Worm (Caenorhabditis elegans) whole organism, L1 larva: Measurements from ENCODE around the gene T05H10.8.

ENCODE experiments used
- C04F5.9 ChIP-seq: sonication (generic microtip); optimal IDR thresholded peaks from 2 replicates; lab custom pipeline; 2016; ENCODE audit warnings: missing genetic modification characterization, missing compliant biosample characterization
- C16A3.4 ChIP-seq: fragments of 150-350 bp; optimal IDR thresholded peaks from 2 replicates; lab custom pipeline; 2014; ENCODE audit warnings: missing biosample characterization, missing genetic modification characterization
- C34B4.2 ChIP-seq: sonication (generic microtip); optimal IDR thresholded peaks from 2 replicates; lab custom pipeline; 2017; ENCODE audit warnings: mild to moderate bottlenecking, missing genetic modification characterization, missing compliant biosample characterization
- F16B12.6 ChIP-seq: fragments of 150-350 bp; optimal IDR thresholded peaks from 2 replicates; lab custom pipeline; 2014; ENCODE audit warnings: missing biosample characterization, missing genetic modification characterization
- Y116A8C.19 ChIP-seq: sonication (generic microtip); optimal IDR thresholded peaks from 2 replicates; lab custom pipeline; 2016; ENCODE audit warnings: missing compliant biosample characterization, missing genetic modification characterization, borderline replicate concordance
- alr-1 ChIP-seq: fragments of 200-800 bp; sonication (Bioruptor generic); optimal IDR thresholded peaks from 2 replicates; lab custom pipeline; 2018; ENCODE audit warnings: borderline replicate concordance, mild to moderate bottlenecking, missing genetic modification characterization, missing compliant biosample characterization
- aly-2 ChIP-seq: fragments of 150-350 bp; optimal IDR thresholded peaks from 2 replicates; lab custom pipeline; 2014; ENCODE audit warnings: missing biosample characterization, missing genetic modification characterization
- ama-1 ChIP-seq: fragments of 150-350 bp; optimal IDR thresholded peaks from 2 replicates; lab custom pipeline; 2014
- blmp-1 ChIP-seq: fragments of 150-350 bp; optimal IDR thresholded peaks from 2 replicates; lab custom pipeline; 2014; ENCODE audit warnings: missing biosample characterization, missing genetic modification characterization
- ceh-63 ChIP-seq: fragments of 200-800 bp; sonication (Bioruptor generic); optimal IDR thresholded peaks from 2 replicates; lab custom pipeline; 2018; ENCODE audit warnings: mild to moderate bottlenecking, missing genetic modification characterization, missing compliant biosample characterization
- ceh-8 ChIP-seq: fragments of 200-800 bp; sonication (Bioruptor generic); optimal IDR thresholded peaks from 2 replicates; lab custom pipeline; 2018; ENCODE audit warnings: mild to moderate bottlenecking, missing genetic modification characterization, moderate library complexity, missing compliant biosample characterization
- ceh-82 ChIP-seq, 3 experiments: fragments of 150-350 bp in 1 of 3; sonication (generic microtip) in 2 of 3; optimal IDR thresholded peaks; 2 replicates each; lab custom pipeline; 2014 to 2017; ENCODE audit warnings: missing biosample characterization in 3 of 3, missing genetic modification characterization in 3 of 3
- ceh-88 ChIP-seq: fragments of 200-800 bp; sonication (Bioruptor generic); IDR thresholded peaks from 2 replicates; pipeline ENCODE4 v1.3.6; 2022; ENCODE audit warnings: missing genetic modification characterization, missing compliant biosample characterization
- dpl-1 ChIP-seq, 3 experiments: fragments of 150-350 bp in 2 of 3; sonication (generic microtip) in 1 of 3; optimal IDR thresholded peaks; 2 replicates each; lab custom pipeline; 2014 to 2017; ENCODE audit warnings: missing biosample characterization in 3 of 3, missing genetic modification characterization in 3 of 3, missing genetic modification reagents in 3 of 3
- dsc-1 ChIP-seq: sonication (generic microtip); optimal IDR thresholded peaks from 2 replicates; lab custom pipeline; 2016; ENCODE audit warnings: mild to moderate bottlenecking, missing genetic modification characterization, missing compliant biosample characterization
- efl-1 ChIP-seq, 4 experiments: fragments of 150-350 bp; optimal IDR thresholded peaks in 3 of 4; peaks in 1 of 4; 1 replicate in 1 of 4; 2 replicates in 3 of 4; lab custom pipeline; 2014; ENCODE audit warnings: missing biosample characterization in 2 of 4, missing genetic modification characterization in 2 of 4, missing genetic modification reagents in 2 of 4
- egl-13 ChIP-seq: sonication (generic microtip); optimal IDR thresholded peaks from 2 replicates; lab custom pipeline; 2016; ENCODE audit warnings: missing genotype, missing genetic modification reagents, missing genetic modification characterization, missing compliant biosample characterization
- elt-2 ChIP-seq: sonication (generic microtip); optimal IDR thresholded peaks from 2 replicates; lab custom pipeline; 2016; ENCODE audit warnings: missing genetic modification characterization, mild to moderate bottlenecking, inconsistent platforms, missing compliant biosample characterization, missing genetic modification reagents
- elt-3 ChIP-seq, 6 experiments: fragments of 150-350 bp in 1 of 6; sonication (generic microtip); optimal IDR thresholded peaks; 2 replicates each; lab custom pipeline; 2017 to 2018; ENCODE audit warnings: missing biosample characterization in 6 of 6, missing genetic modification characterization in 6 of 6, inconsistent platforms in 1 of 6
- fkh-10 ChIP-seq: sonication (generic microtip); optimal IDR thresholded peaks from 2 replicates; lab custom pipeline; 2017; ENCODE audit warnings: missing biosample characterization, missing genetic modification reagents, missing genetic modification characterization
- fkh-4 ChIP-seq: sonication (generic microtip); optimal IDR thresholded peaks from 2 replicates; lab custom pipeline; 2016; ENCODE audit warnings: missing compliant biosample characterization, missing genetic modification characterization, borderline replicate concordance
- fkh-8 ChIP-seq: sonication (generic microtip); optimal IDR thresholded peaks from 2 replicates; lab custom pipeline; 2016; ENCODE audit warnings: mild to moderate bottlenecking, missing genetic modification characterization, missing compliant biosample characterization
- grh-1 ChIP-seq: fragments of 200-800 bp; sonication (Bioruptor generic); IDR thresholded peaks from 2 replicates; pipeline ENCODE4 v1.3.6; 2022; ENCODE audit warnings: missing genetic modification reagents, missing genetic modification characterization, missing compliant biosample characterization
- hlh-4 ChIP-seq: sonication (generic microtip); optimal IDR thresholded peaks from 2 replicates; lab custom pipeline; 2016; ENCODE audit warnings: mild to moderate bottlenecking, missing genetic modification characterization, missing compliant biosample characterization
- irx-1 ChIP-seq: sonication (generic microtip); optimal IDR thresholded peaks from 2 replicates; lab custom pipeline; 2016; ENCODE audit warnings: missing genetic modification characterization, missing compliant biosample characterization
- isw-1 ChIP-seq: fragments of 200-800 bp; sonication (Bioruptor generic); IDR thresholded peaks from 2 replicates; pipeline ENCODE4 v1.3.6; 2022; ENCODE audit warnings: missing genetic modification characterization, missing compliant biosample characterization
- lin-13 ChIP-seq: fragments of 150-350 bp; optimal IDR thresholded peaks from 2 replicates; lab custom pipeline; 2014; ENCODE audit warnings: missing biosample characterization, missing genetic modification reagents, missing genetic modification characterization
- lin-35 ChIP-seq, 2 experiments: fragments of 150-350 bp; optimal IDR thresholded peaks; 2 replicates each; lab custom pipeline; 2014; ENCODE audit warnings: missing biosample characterization in 2 of 2, missing genetic modification characterization in 2 of 2, missing genetic modification reagents in 2 of 2
- lir-3 ChIP-seq: sonication (generic microtip); optimal IDR thresholded peaks from 2 replicates; lab custom pipeline; 2016; ENCODE audit warnings: mild to moderate bottlenecking, missing genetic modification characterization, moderate library complexity, missing compliant biosample characterization; ENCODE audit not compliant: poor library complexity
- lsy-2 ChIP-seq, 2 experiments: fragments of 150-350 bp; optimal IDR thresholded peaks; 2 replicates each; lab custom pipeline; 2014; ENCODE audit warnings: missing biosample characterization in 2 of 2, missing genetic modification characterization in 2 of 2
- nhr-12 ChIP-seq: sonication (generic microtip); optimal IDR thresholded peaks from 2 replicates; lab custom pipeline; 2017; ENCODE audit warnings: missing biosample characterization, missing genetic modification characterization
- nhr-237 ChIP-seq: fragments of 150-350 bp; optimal IDR thresholded peaks from 2 replicates; lab custom pipeline; 2014; ENCODE audit warnings: missing biosample characterization, missing genetic modification characterization
- nhr-28 ChIP-seq: fragments of 150-350 bp; optimal IDR thresholded peaks from 2 replicates; lab custom pipeline; 2014; ENCODE audit warnings: missing biosample characterization, missing genetic modification characterization
- nhr-77 ChIP-seq: fragments of 150-350 bp; optimal IDR thresholded peaks from 2 replicates; lab custom pipeline; 2014; ENCODE audit warnings: missing biosample characterization, missing genetic modification characterization
- nhr-85 ChIP-seq: sonication (generic microtip); peaks from one replicate; lab custom pipeline; 2016; ENCODE audit warnings: missing genetic modification characterization, inconsistent platforms, missing compliant biosample characterization
- pag-3 ChIP-seq: sonication (generic microtip); optimal IDR thresholded peaks from 2 replicates; lab custom pipeline; 2017; ENCODE audit warnings: missing genetic modification characterization, mild to moderate bottlenecking, missing compliant biosample characterization, antibody characterized with exemption, borderline replicate concordance; ENCODE audit not compliant: insufficient read depth
- rnt-1 ChIP-seq: sonication (generic microtip); optimal IDR thresholded peaks from 2 replicates; lab custom pipeline; 2016; ENCODE audit warnings: mild to moderate bottlenecking, missing genetic modification characterization, moderate library complexity, missing compliant biosample characterization
- snu-23 ChIP-seq: sonication (generic microtip); optimal IDR thresholded peaks from 2 replicates; lab custom pipeline; 2016; ENCODE audit warnings: missing genetic modification characterization, missing compliant biosample characterization
- sptf-1 ChIP-seq: fragments of 150-350 bp; optimal IDR thresholded peaks from 2 replicates; lab custom pipeline; 2014; ENCODE audit warnings: missing biosample characterization, missing genetic modification characterization
- sup-37 ChIP-seq: fragments of 200-800 bp; sonication (Bioruptor generic); optimal IDR thresholded peaks from 2 replicates; lab custom pipeline; 2018; ENCODE audit warnings: mild to moderate bottlenecking, missing genetic modification characterization, missing compliant biosample characterization
- swsn-7 ChIP-seq: sonication (generic microtip); optimal IDR thresholded peaks from 2 replicates; lab custom pipeline; 2016; ENCODE audit warnings: missing genetic modification characterization, missing compliant biosample characterization
- tbx-2 ChIP-seq: sonication (generic microtip); optimal IDR thresholded peaks from 2 replicates; lab custom pipeline; 2016; ENCODE audit warnings: missing genetic modification characterization, missing compliant biosample characterization
- tlp-1 ChIP-seq: fragments of 150-350 bp; optimal IDR thresholded peaks from 2 replicates; lab custom pipeline; 2014; ENCODE audit warnings: missing biosample characterization, missing genetic modification characterization
- unc-130 ChIP-seq: fragments of 150-350 bp; optimal IDR thresholded peaks from 2 replicates; lab custom pipeline; 2017; ENCODE audit warnings: missing biosample characterization, missing genetic modification characterization, inconsistent platforms
- unc-98 ChIP-seq: fragments of 200-800 bp; sonication (Bioruptor generic); IDR thresholded peaks from 2 replicates; pipeline ENCODE4 v1.3.6; 2022; ENCODE audit warnings: missing genetic modification characterization, missing compliant biosample characterization
- vab-15 ChIP-seq: sonication (generic microtip); optimal IDR thresholded peaks from 2 replicates; lab custom pipeline; 2017; ENCODE audit warnings: missing genotype, mild to moderate bottlenecking, missing genetic modification characterization, missing compliant biosample characterization
- zip-4 ChIP-seq: fragments of 200-800 bp; sonication (Bioruptor generic); optimal IDR thresholded peaks from 2 replicates; lab custom pipeline; 2018; ENCODE audit warnings: mild to moderate bottlenecking, missing genetic modification characterization, moderate library complexity, missing compliant biosample characterization
- ztf-11 ChIP-seq, 2 experiments: sonication (generic microtip); optimal IDR thresholded peaks; 2 replicates each; lab custom pipeline; 2016 to 2017; ENCODE audit warnings: missing genetic modification characterization in 2 of 2, missing biosample characterization in 1 of 2, missing compliant biosample characterization in 1 of 2
- ztf-4 ChIP-seq: fragments of 150-350 bp; optimal IDR thresholded peaks from 2 replicates; lab custom pipeline; 2014; ENCODE audit warnings: missing biosample characterization, missing genetic modification characterization

Gene T05H10.8

ce11 chrII:8027663-8028062 lies 31.2 kb upstream of the T05H10.8 start, which contains the start of gene swsn-7:
TSS of gene swsn-7 (minus strand) at chrII:8027763.
- TF ChIP-seq efl-1 (optimal IDR thresholded peaks at IDR 0.05; lab: Kevin White, UChicago) (no peak), efl-1 (GFP tag; optimal IDR thresholded peaks at IDR 0.05 in 1 of 2; lab: Kevin White, UChicago) (peak in 1 of 2 experiments; percentile 61), grh-1 (GFP tag; lab: Robert Waterston, UW) (no peak)
- TF ChIP-seq, all 84 proteins: peak for 1

ce11 chrII:8028246-8028694 lies 30.6 kb upstream of the T05H10.8 start:
- no peak for TF ChIP-seq unc-98 (GFP tag; lab: Robert Waterston, UW)
- peak in 2 of 6 experiments; percentile 16 to 29 for TF ChIP-seq elt-3 (tag; optimal IDR thresholded peaks at IDR 0.05; lab: Kevin White, UChicago)
- peak; percentile 30 for TF ChIP-seq elt-2 (tag; lab: Kevin White, UChicago)
- TF ChIP-seq tbx-2 (tag; lab: Kevin White, UChicago) = peak; percentile 66
- TF ChIP-seq tlp-1 (tag; lab: Kevin White, UChicago) = no peak
- TF ChIP-seq grh-1 (GFP tag; lab: Robert Waterston, UW) = no peak
- TF ChIP-seq ztf-11 (tag; optimal IDR thresholded peaks at IDR 0.05; lab: Kevin White, UChicago) = peak in 1 of 2 experiments; percentile 51
- TF ChIP-seq lsy-2 (tag; optimal IDR thresholded peaks at IDR 0.05; lab: Kevin White, UChicago) = peak; percentile 58 to 83
- TF ChIP-seq fkh-4 = no peak
- TF ChIP-seq egl-13 (tag; lab: Kevin White, UChicago) = peak; percentile 48
- peak; percentile 90 for TF ChIP-seq swsn-7
- TF ChIP-seq aly-2 = no peak
- TF ChIP-seq F16B12.6 (tag; lab: Kevin White, UChicago) = no peak
- TF ChIP-seq hlh-4 (tag; lab: Kevin White, UChicago) = no peak
- TF ChIP-seq fkh-10 (GFP tag; lab: Kevin White, UChicago) = peak; percentile 38
- peak; percentile 40 for TF ChIP-seq irx-1
- peak; percentile 82 for TF ChIP-seq snu-23 (GFP tag; lab: Kevin White, UChicago)
- TF ChIP-seq lin-13 (GFP tag; lab: Kevin White, UChicago) = peak; percentile 71
- peak; percentile 65 to 73 for TF ChIP-seq lin-35 (GFP tag; optimal IDR thresholded peaks at IDR 0.05; lab: Kevin White, UChicago)
- TF ChIP-seq alr-1 = no peak
- peak; percentile 48 for TF ChIP-seq isw-1 (GFP tag; lab: Robert Waterston, UW)
- no peak for TF ChIP-seq Y116A8C.19 (tag; lab: Kevin White, UChicago)
- peak; percentile 63 to 70 for TF ChIP-seq efl-1 (optimal IDR thresholded peaks at IDR 0.05; lab: Kevin White, UChicago)
- peak; percentile 65 to 95 for TF ChIP-seq efl-1 (GFP tag; optimal IDR thresholded peaks at IDR 0.05 in 1 of 2; lab: Kevin White, UChicago)
- TF ChIP-seq ceh-88 (GFP tag; lab: Robert Waterston, UW) = 0 out of 2 replicates have a peak, but pooled peaks have one; percentile 47
- TF ChIP-seq nhr-12 (tag; lab: Kevin White, UChicago) = no peak
- peak; percentile 79 for TF ChIP-seq ceh-8 (GFP tag; lab: Kevin White, UChicago)
- TF ChIP-seq blmp-1 (tag; lab: Kevin White, UChicago) = peak; percentile 4
- TF ChIP-seq nhr-85 (tag; lab: Kevin White, UChicago) = peak; percentile 75
- peak; percentile 99 for TF ChIP-seq lir-3
- no peak for TF ChIP-seq C34B4.2 (tag; lab: Kevin White, UChicago)
- no peak for TF ChIP-seq ztf-4 (tag; lab: Kevin White, UChicago)
- TF ChIP-seq rnt-1 (tag; lab: Kevin White, UChicago) = peak; percentile 50
- no peak for TF ChIP-seq C04F5.9
- TF ChIP-seq ceh-82 (tag; optimal IDR thresholded peaks at IDR 0.05; lab: Kevin White, UChicago) = peak in 2 of 3 experiments; percentile 49 to 76
- peak; percentile 91 for TF ChIP-seq fkh-8 (tag; lab: Kevin White, UChicago)
- no peak for TF ChIP-seq nhr-237 (tag; lab: Kevin White, UChicago)
- TF ChIP-seq nhr-28 (tag; lab: Kevin White, UChicago) = no peak
- TF ChIP-seq dsc-1 = peak; percentile 61
- TF ChIP-seq ama-1 (lab: Kevin White, UChicago) = no peak
- peak; percentile 77 for TF ChIP-seq nhr-77
- TF ChIP-seq unc-130 (tag; lab: Kevin White, UChicago) = no peak
- TF ChIP-seq zip-4 (GFP tag; lab: Kevin White, UChicago) = no peak
- no peak for TF ChIP-seq sup-37 (GFP tag; lab: Kevin White, UChicago)
- peak; percentile 41 to 65 (median 41) for TF ChIP-seq dpl-1 (GFP tag; optimal IDR thresholded peaks at IDR 0.05; lab: Kevin White, UChicago)
- TF ChIP-seq pag-3 (tag; lab: Kevin White, UChicago) = no peak
- no peak for TF ChIP-seq sptf-1 (tag; lab: Kevin White, UChicago)
- TF ChIP-seq C16A3.4 = peak; percentile 81
- TF ChIP-seq vab-15 = peak; percentile 32
- TF ChIP-seq ceh-63 (GFP tag; lab: Kevin White, UChicago) = no peak
